Worm (Caenorhabditis elegans): ENCODE measurements around the gene pfk-1.1.

- TF ChIP-seq ceh-9 (tag; optimal IDR thresholded peaks at IDR 0.05), result no peak
- TF ChIP-seq gmeb-2 (tag; optimal IDR thresholded peaks at IDR 0.05), result no peak
- TF ChIP-seq ceh-48 (tag; optimal IDR thresholded peaks at IDR 0.05), result no peak
Measured at ce11 chrX:2950234-2950633, 9.6 kb downstream of the pfk-1.1 start.

All from whole organism, late embryonic.